Worm (Caenorhabditis elegans) whole organism, mixed stage, embryonic: Measurements from ENCODE around the gene C05A2.4.

Source experiments
- M03D4.4 ChIP-seq: sonication (generic microtip); optimal IDR thresholded peaks from 2 replicates; lab custom pipeline; 2017; ENCODE audit warnings: mild to moderate bottlenecking, missing genetic modification characterization, missing compliant biosample characterization
- ceh-83 ChIP-seq: fragments of 200-800 bp; sonication (Bioruptor generic); optimal IDR thresholded peaks from 2 replicates; lab custom pipeline; 2018; ENCODE audit warnings: mild to moderate bottlenecking, missing genetic modification characterization, missing compliant biosample characterization
- nhr-12 ChIP-seq: fragments of 150-350 bp; optimal IDR thresholded peaks from 2 replicates; lab custom pipeline; 2014; ENCODE audit warnings: missing biosample characterization, missing genetic modification characterization
- nhr-76 ChIP-seq: sonication (generic microtip); optimal IDR thresholded peaks from 2 replicates; lab custom pipeline; 2017; ENCODE audit warnings: missing biosample characterization, missing genetic modification characterization
- snpc-4 ChIP-seq: fragments of 150-350 bp; optimal IDR thresholded peaks from 2 replicates; lab custom pipeline; 2014; ENCODE audit warnings: missing biosample characterization, missing genetic modification characterization
- sptf-1 ChIP-seq: sonication (generic microtip); optimal IDR thresholded peaks from 2 replicates; lab custom pipeline; 2017; ENCODE audit warnings: mild to moderate bottlenecking, missing genetic modification characterization, moderate library complexity, missing compliant biosample characterization
- unc-39 ChIP-seq: fragments of 150-350 bp; optimal IDR thresholded peaks from 2 replicates; lab custom pipeline; 2014; ENCODE audit warnings: missing biosample characterization, missing genetic modification characterization
- ztf-11 ChIP-seq: fragments of 150-350 bp; optimal IDR thresholded peaks from 2 replicates; lab custom pipeline; 2014; ENCODE audit warnings: missing biosample characterization, missing genetic modification characterization

DNA sequence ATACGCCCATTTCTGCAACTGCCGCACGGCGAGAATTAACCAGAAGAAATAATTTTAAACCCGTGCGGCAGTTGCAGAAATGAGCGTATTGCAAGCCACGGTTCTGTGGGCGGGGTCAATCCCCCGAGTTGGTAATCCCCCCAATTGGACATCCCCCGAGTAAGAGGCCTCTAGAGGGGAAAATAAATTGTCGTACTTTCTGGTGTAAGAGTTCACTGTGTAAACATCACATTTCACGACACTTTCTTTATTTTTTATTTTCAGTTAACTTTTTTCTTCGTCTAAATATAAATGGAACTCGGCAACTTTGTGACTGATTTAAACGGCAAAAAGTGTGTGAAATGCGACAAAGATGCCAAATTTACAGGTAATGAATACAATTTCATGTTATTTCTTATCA is 37.3 kb upstream of the C05A2.4 start, which contains the start of gene tut-2:
- no peak for TF ChIP-seq ztf-11 (tag; lab: Kevin White, UChicago)
- no peak for TF ChIP-seq M03D4.4 (tag; lab: Kevin White, UChicago)
- no peak for TF ChIP-seq unc-39
- no peak for TF ChIP-seq ceh-83 (GFP tag; lab: Kevin White, UChicago)
- no peak for TF ChIP-seq nhr-76 (tag; lab: Kevin White, UChicago)
- no peak for TF ChIP-seq snpc-4 (tag; lab: Kevin White, UChicago)
- TF ChIP-seq sptf-1 (tag; lab: Kevin White, UChicago): no peak
- no peak for TF ChIP-seq nhr-12 (tag; lab: Kevin White, UChicago)
